Worm (Caenorhabditis elegans) whole organism, L4 larva: ENCODE data around the gene ttr-33.
A peak's percentile ranks its signal among the peaks of the same experiment; 100 is the strongest.

ENCODE experiments used
- F10B5.3 ChIP-seq: sonication (generic microtip); optimal IDR thresholded peaks from 2 replicates; lab custom pipeline; 2016; ENCODE audit warnings: mild to moderate bottlenecking, missing genetic modification characterization, missing compliant biosample characterization
- F26F4.8 ChIP-seq: fragments of 200-800 bp; sonication (Bioruptor generic); conservative IDR thresholded peaks from 2 replicates; pipeline ENCODE4 v1.3.6; 2022; ENCODE audit warnings: missing genetic modification characterization, missing compliant biosample characterization
- F37D6.2 ChIP-seq: sonication (generic microtip); optimal IDR thresholded peaks from 2 replicates; lab custom pipeline; 2016; ENCODE audit warnings: mild to moderate bottlenecking, missing genetic modification characterization, missing compliant biosample characterization
- F44E2.7 ChIP-seq: fragments of 200-800 bp; sonication (Bioruptor generic); IDR thresholded peaks from 2 replicates; pipeline ENCODE4 v2.1.2; 2022; ENCODE audit warnings: missing genetic modification characterization, missing compliant biosample characterization
- F49E8.2 ChIP-seq: sonication (generic microtip); optimal IDR thresholded peaks from 2 replicates; lab custom pipeline; 2016; ENCODE audit warnings: missing compliant biosample characterization, mild to moderate bottlenecking, missing genetic modification characterization, borderline replicate concordance
- Y48G9A.11 ChIP-seq: fragments of 200-800 bp; sonication (Bioruptor generic); IDR thresholded peaks from 2 replicates; pipeline ENCODE4 v1.3.6; 2022; ENCODE audit warnings: missing genetic modification reagents, missing genetic modification characterization, missing compliant biosample characterization
- Y75B8A.6 ChIP-seq: fragments of 200-800 bp; sonication (Bioruptor generic); IDR thresholded peaks from 2 replicates; pipeline ENCODE4 v1.3.6; 2022; ENCODE audit warnings: missing genetic modification reagents, missing genetic modification characterization, missing compliant biosample characterization
- ama-1 ChIP-seq: fragments of 150-350 bp; optimal IDR thresholded peaks from 2 replicates; lab custom pipeline; 2014; ENCODE audit warnings: inconsistent platforms, mixed read lengths
- attf-4 ChIP-seq: sonication (generic microtip); optimal IDR thresholded peaks from 3 replicates; lab custom pipeline; 2017; ENCODE audit warnings: missing biosample characterization, missing genetic modification characterization
- ceh-28 ChIP-seq: fragments of 150-350 bp; optimal IDR thresholded peaks from 2 replicates; lab custom pipeline; 2014; ENCODE audit warnings: missing biosample characterization, missing genetic modification reagents, missing genetic modification characterization
- ceh-32 ChIP-seq: sonication (generic microtip); optimal IDR thresholded peaks from 2 replicates; lab custom pipeline; 2016; ENCODE audit warnings: mild to moderate bottlenecking, missing genetic modification characterization, missing compliant biosample characterization; ENCODE audit not compliant: poor library complexity
- ceh-44 ChIP-seq: fragments of 200-800 bp; sonication (Bioruptor generic); IDR thresholded peaks from 2 replicates; pipeline ENCODE4 v1.3.6; 2022; ENCODE audit warnings: missing genetic modification reagents, missing genetic modification characterization, missing compliant biosample characterization
- ceh-82 ChIP-seq: sonication (generic microtip); optimal IDR thresholded peaks from 2 replicates; lab custom pipeline; 2017; ENCODE audit warnings: missing biosample characterization, missing genetic modification characterization
- ces-1 ChIP-seq: fragments of 150-350 bp; sonication (generic microtip); optimal IDR thresholded peaks from 4 replicates; lab custom pipeline; 2014; ENCODE audit warnings: missing biosample characterization, missing genetic modification reagents, missing genetic modification characterization
- daf-12 ChIP-seq: fragments of 150-350 bp; optimal IDR thresholded peaks from 2 replicates; lab custom pipeline; 2014; ENCODE audit warnings: missing biosample characterization, missing genetic modification reagents, missing genetic modification characterization
- daf-16 ChIP-seq, 3 experiments: sonication (generic microtip); optimal IDR thresholded peaks; 2 replicates each; lab custom pipeline; 2016 to 2017; ENCODE audit warnings: missing genetic modification characterization in 3 of 3, missing genetic modification reagents in 3 of 3, mild to moderate bottlenecking in 2 of 3, missing compliant biosample characterization in 2 of 3, missing biosample characterization in 1 of 3, moderate library complexity in 1 of 3
- daf-8 ChIP-seq: fragments of 200-800 bp; sonication (Bioruptor generic); IDR thresholded peaks from 2 replicates; pipeline ENCODE4 v1.3.6; 2022; ENCODE audit warnings: missing genetic modification characterization, missing compliant biosample characterization
- dmd-8 ChIP-seq: fragments of 200-800 bp; sonication (Bioruptor generic); IDR thresholded peaks from 2 replicates; pipeline ENCODE4 v1.3.6; 2022; ENCODE audit warnings: missing genetic modification characterization, missing compliant biosample characterization
- dmd-9 ChIP-seq: fragments of 200-800 bp; sonication (Bioruptor generic); IDR thresholded peaks from 2 replicates; pipeline ENCODE4 v1.3.6; 2022; ENCODE audit warnings: missing genetic modification reagents, missing genetic modification characterization, missing compliant biosample characterization
- dpl-1 ChIP-seq: fragments of 150-350 bp; optimal IDR thresholded peaks from 2 replicates; lab custom pipeline; 2014; ENCODE audit warnings: missing biosample characterization, missing genetic modification reagents, missing genetic modification characterization
- dve-1 ChIP-seq: sonication (generic microtip); optimal IDR thresholded peaks from 2 replicates; lab custom pipeline; 2017; ENCODE audit warnings: antibody characterized with exemption, mild to moderate bottlenecking, missing genetic modification characterization, missing compliant biosample characterization; ENCODE audit not compliant: insufficient read depth
- egl-27 ChIP-seq: sonication (generic microtip); optimal IDR thresholded peaks from 3 replicates; lab custom pipeline; 2017; ENCODE audit warnings: missing biosample characterization, missing genetic modification reagents, missing genetic modification characterization
- fos-1 ChIP-seq: fragments of 150-350 bp; optimal IDR thresholded peaks from 2 replicates; lab custom pipeline; 2014; ENCODE audit warnings: missing biosample characterization, missing genetic modification characterization
- hlh-11 ChIP-seq: fragments of 200-800 bp; sonication (Bioruptor generic); optimal IDR thresholded peaks from 2 replicates; lab custom pipeline; 2018; ENCODE audit warnings: mild to moderate bottlenecking, missing genetic modification characterization, missing compliant biosample characterization
- hmg-1.1 ChIP-seq: fragments of 200-800 bp; sonication (Bioruptor generic); IDR thresholded peaks from 2 replicates; pipeline ENCODE4 v1.3.6; 2022; ENCODE audit warnings: missing genetic modification reagents, missing genetic modification characterization, missing compliant biosample characterization
- lim-7 ChIP-seq: fragments of 200-800 bp; sonication (Bioruptor generic); IDR thresholded peaks from 2 replicates; pipeline ENCODE4 v1.3.6; 2022; ENCODE audit warnings: missing genetic modification characterization, missing compliant biosample characterization
- lin-38 ChIP-seq: fragments of 200-800 bp; sonication (Bioruptor generic); IDR thresholded peaks from 2 replicates; pipeline ENCODE4 v1.3.6; 2022; ENCODE audit warnings: missing genetic modification reagents, missing genetic modification characterization, missing compliant biosample characterization
- lsy-2 ChIP-seq, 2 experiments: fragments of 150-350 bp in 1 of 2; sonication (generic microtip) in 1 of 2; optimal IDR thresholded peaks; 2 replicates each; lab custom pipeline; 2014 to 2017; ENCODE audit warnings: missing biosample characterization in 2 of 2, missing genetic modification characterization in 2 of 2
- madf-5 ChIP-seq, 2 experiments: fragments of 200-800 bp; sonication (Bioruptor generic); IDR thresholded peaks; 2 replicates each; pipeline ENCODE4 v1.3.6; 2022; ENCODE audit warnings: missing compliant biosample characterization in 2 of 2, missing genetic modification characterization in 2 of 2
- mep-1 ChIP-seq: fragments of 150-350 bp; sonication (generic microtip); optimal IDR thresholded peaks from 3 replicates; lab custom pipeline; 2014; ENCODE audit warnings: missing biosample characterization, missing genetic modification characterization
- mes-2 ChIP-seq: sonication (generic microtip); optimal IDR thresholded peaks from 2 replicates; lab custom pipeline; 2016; ENCODE audit warnings: missing genotype, mild to moderate bottlenecking, missing genetic modification characterization, missing compliant biosample characterization; ENCODE audit not compliant: poor library complexity, severe bottlenecking
- mxl-2 ChIP-seq: fragments of 200-800 bp; sonication (Bioruptor generic); conservative IDR thresholded peaks from 2 replicates; pipeline ENCODE4 v1.3.6; 2022; ENCODE audit warnings: missing genetic modification reagents, missing genetic modification characterization, missing compliant biosample characterization
- nhr-102 ChIP-seq: sonication (generic microtip); optimal IDR thresholded peaks from 2 replicates; lab custom pipeline; 2016; ENCODE audit warnings: mild to moderate bottlenecking, missing genetic modification characterization, moderate library complexity, missing compliant biosample characterization
- nhr-111 ChIP-seq: fragments of 200-800 bp; sonication (Bioruptor generic); optimal IDR thresholded peaks from 2 replicates; lab custom pipeline; 2018; ENCODE audit warnings: mild to moderate bottlenecking, missing genetic modification characterization, missing compliant biosample characterization
- nhr-41 ChIP-seq: fragments of 200-800 bp; sonication (Bioruptor generic); IDR thresholded peaks from 2 replicates; pipeline ENCODE4 v1.3.6; 2022; ENCODE audit warnings: missing genetic modification reagents, missing genetic modification characterization, missing compliant biosample characterization
- nhr-42 ChIP-seq: fragments of 200-800 bp; sonication (Bioruptor generic); IDR thresholded peaks from 2 replicates; pipeline ENCODE4 v1.3.6; 2022; ENCODE audit warnings: missing genetic modification characterization, missing compliant biosample characterization
- nhr-6 ChIP-seq: fragments of 150-350 bp; optimal IDR thresholded peaks from 2 replicates; lab custom pipeline; 2014; ENCODE audit warnings: missing biosample characterization, missing genetic modification characterization
- rbr-2 ChIP-seq: sonication (generic microtip); optimal IDR thresholded peaks from 2 replicates; lab custom pipeline; 2016; ENCODE audit warnings: missing genotype, missing genetic modification characterization, missing compliant biosample characterization
- saeg-2 ChIP-seq: fragments of 200-800 bp; sonication (Bioruptor generic); IDR thresholded peaks from 2 replicates; pipeline ENCODE4 v1.3.6; 2022; ENCODE audit warnings: missing genetic modification reagents, missing genetic modification characterization, missing compliant biosample characterization
- sdz-12 ChIP-seq: fragments of 200-800 bp; sonication (Bioruptor generic); optimal IDR thresholded peaks from 2 replicates; lab custom pipeline; 2018; ENCODE audit warnings: mild to moderate bottlenecking, missing genetic modification characterization, missing compliant biosample characterization
- spr-3 ChIP-seq: fragments of 200-800 bp; sonication (Bioruptor generic); optimal IDR thresholded peaks from 2 replicates; lab custom pipeline; 2018; ENCODE audit warnings: mild to moderate bottlenecking, missing genetic modification characterization, missing compliant biosample characterization
- tag-97 ChIP-seq: fragments of 200-800 bp; sonication (Bioruptor generic); IDR thresholded peaks from 2 replicates; pipeline ENCODE4 v1.3.6; 2022; ENCODE audit warnings: missing genetic modification characterization, missing compliant biosample characterization
- vab-7 ChIP-seq: fragments of 200-800 bp; sonication (Bioruptor generic); IDR thresholded peaks from 2 replicates; pipeline ENCODE4 v1.3.6; 2022; ENCODE audit warnings: missing genetic modification reagents, missing genetic modification characterization, missing compliant biosample characterization
- zip-11 ChIP-seq: fragments of 200-800 bp; sonication (Bioruptor generic); IDR thresholded peaks from 2 replicates; pipeline ENCODE4 v1.3.6; 2022; ENCODE audit warnings: missing genetic modification characterization, missing compliant biosample characterization

Gene ttr-33

ce11 chrV:7853900-7854299, 16.2 kb upstream of the ttr-33 start:
- TF ChIP-seq spr-3 (no peak), nhr-42 (GFP tag; lab: Robert Waterston, UW) (no peak), nhr-41 (no peak), Y75B8A.6 (no peak), dve-1 (tag; lab: Kevin White, UChicago) (no peak), dmd-9 (GFP tag; lab: Robert Waterston, UW) (no peak), Y48G9A.11 (no peak), nhr-102 (no peak), dpl-1 (GFP tag; lab: Kevin White, UChicago) (no peak), vab-7 (GFP tag; lab: Robert Waterston, UW) (no peak), daf-8 (GFP tag; lab: Robert Waterston, UW) (no peak), nhr-111 (GFP tag; lab: Kevin White, UChicago) (no peak), rbr-2 (tag; lab: Kevin White, UChicago) (no peak), lim-7 (GFP tag; lab: Robert Waterston, UW) (no peak), ama-1 (lab: Kevin White, UChicago) (no peak), lin-38 (GFP tag; lab: Robert Waterston, UW) (0 out of 2 replicates have a peak, but pooled peaks have one; percentile 22), mep-1 (tag; lab: Kevin White, UChicago) (no peak), F26F4.8 (GFP tag; lab: Robert Waterston, UW) (no peak), mxl-2 (GFP tag; lab: Robert Waterston, UW) (no peak), hmg-1.1 (0 out of 2 replicates have a peak, but pooled peaks have one; percentile 34), attf-4 (tag; lab: Kevin White, UChicago) (no peak), madf-5 (GFP tag; IDR thresholded peaks at IDR 0.05; lab: Robert Waterston, UW) (no peak), F37D6.2 (no peak), mes-2 (tag; lab: Kevin White, UChicago) (peak; percentile 24), F44E2.7 (GFP tag; lab: Robert Waterston, UW) (no peak), ceh-28 (tag; lab: Kevin White, UChicago) (no peak), saeg-2 (GFP tag; lab: Robert Waterston, UW) (no peak), zip-11 (GFP tag; lab: Robert Waterston, UW) (no peak), fos-1 (tag; lab: Kevin White, UChicago) (no peak), F49E8.2 (tag; lab: Kevin White, UChicago) (no peak), egl-27 (tag; lab: Kevin White, UChicago) (no peak), hlh-11 (tag; lab: Kevin White, UChicago) (no peak), daf-12 (no peak), F10B5.3 (tag; lab: Kevin White, UChicago) (no peak), ceh-44 (GFP tag; lab: Robert Waterston, UW) (no peak), lsy-2 (tag; optimal IDR thresholded peaks at IDR 0.05; lab: Kevin White, UChicago) (peak in 1 of 2 experiments; percentile 27), daf-16 (GFP tag; optimal IDR thresholded peaks at IDR 0.05; lab: Kevin White, UChicago) (no peak), daf-16 (tag; optimal IDR thresholded peaks at IDR 0.05; lab: Kevin White, UChicago) (peak; percentile 25), ceh-82 (no peak), nhr-6 (tag; lab: Kevin White, UChicago) (peak; percentile 52), ces-1 (GFP tag; lab: Kevin White, UChicago) (no peak), dmd-8 (GFP tag; lab: Robert Waterston, UW) (no peak), ceh-32 (no peak), sdz-12 (GFP tag; lab: Kevin White, UChicago) (no peak), tag-97 (GFP tag; lab: Robert Waterston, UW) (no peak)
